Worm (Caenorhabditis elegans) whole organism, early embryonic: Measurements from ENCODE around the gene clec-260.

Source experiments
- B0310.2 ChIP-seq: sonication (generic microtip); optimal IDR thresholded peaks from 2 replicates; lab custom pipeline; 2016; ENCODE audit warnings: mild to moderate bottlenecking, missing genetic modification characterization, missing compliant biosample characterization
- aly-1 ChIP-seq: sonication (generic microtip); optimal IDR thresholded peaks from 2 replicates; lab custom pipeline; 2016; ENCODE audit warnings: missing genetic modification characterization, missing compliant biosample characterization
- ama-1 ChIP-seq: fragments of 150-350 bp; optimal IDR thresholded peaks from 2 replicates; lab custom pipeline; 2014
- ceh-13 ChIP-seq: fragments of 200-800 bp; sonication (Bioruptor generic); optimal IDR thresholded peaks from 2 replicates; lab custom pipeline; 2018; ENCODE audit warnings: mild to moderate bottlenecking, missing genetic modification characterization, missing compliant biosample characterization
- ceh-36 ChIP-seq: sonication (generic microtip); optimal IDR thresholded peaks from 2 replicates; lab custom pipeline; 2016; ENCODE audit warnings: missing genetic modification characterization, inconsistent platforms, missing compliant biosample characterization
- flt-1 ChIP-seq: fragments of 200-800 bp; sonication (Bioruptor generic); IDR thresholded peaks from 2 replicates; pipeline ENCODE4 v1.3.6; 2022; ENCODE audit warnings: missing genetic modification characterization, missing compliant biosample characterization
- hmbx-1 ChIP-seq: sonication (generic microtip); optimal IDR thresholded peaks from 2 replicates; lab custom pipeline; 2016; ENCODE audit warnings: mild to moderate bottlenecking, missing genetic modification characterization, missing compliant biosample characterization
- hmg-4 ChIP-seq: fragments of 200-800 bp; sonication (Bioruptor generic); optimal IDR thresholded peaks from 2 replicates; lab custom pipeline; 2018; ENCODE audit warnings: mild to moderate bottlenecking, missing genetic modification characterization, missing compliant biosample characterization
- hnd-1 ChIP-seq: sonication (generic microtip); optimal IDR thresholded peaks from 2 replicates; lab custom pipeline; 2016; ENCODE audit warnings: missing genetic modification characterization, missing compliant biosample characterization
- scrt-1 ChIP-seq: fragments of 200-800 bp; sonication (Bioruptor generic); IDR thresholded peaks from 2 replicates; pipeline ENCODE4 v1.3.6; 2022; ENCODE audit warnings: missing genetic modification characterization, missing compliant biosample characterization
- sea-1 ChIP-seq: fragments of 200-800 bp; sonication (Bioruptor generic); conservative IDR thresholded peaks from 2 replicates; pipeline ENCODE4 v1.3.6; 2022; ENCODE audit warnings: missing genetic modification characterization, missing compliant biosample characterization
- tbx-11 ChIP-seq: fragments of 200-800 bp; sonication (Bioruptor generic); IDR thresholded peaks from 2 replicates; pipeline ENCODE4 v1.3.6; 2022; ENCODE audit warnings: missing genetic modification characterization, missing compliant biosample characterization
- tbx-37 ChIP-seq: fragments of 200-800 bp; sonication (Bioruptor generic); conservative IDR thresholded peaks from 2 replicates; pipeline ENCODE4 v1.3.6; 2022; ENCODE audit warnings: missing genetic modification reagents, missing genetic modification characterization, missing compliant biosample characterization

ce11 chrV:19955171-19955570 is 30.9 kb downstream of the clec-260 start, which contains the start of gene abhd-3.1:
- TF ChIP-seq scrt-1 (GFP tag; lab: Robert Waterston, UW) (no peak), hmbx-1 (tag; lab: Kevin White, UChicago) (no peak), ceh-36 (no peak), hmg-4 (GFP tag; lab: Kevin White, UChicago) (no peak), ama-1 (lab: Kevin White, UChicago) (no peak), hnd-1 (tag; lab: Kevin White, UChicago) (no peak), tbx-37 (GFP tag; lab: Robert Waterston, UW) (no peak), aly-1 (tag; lab: Kevin White, UChicago) (no peak), tbx-11 (GFP tag; lab: Robert Waterston, UW) (no peak), ceh-13 (GFP tag; lab: Kevin White, UChicago) (no peak), flt-1 (GFP tag; lab: Robert Waterston, UW) (no peak), B0310.2 (tag; lab: Kevin White, UChicago) (no peak), sea-1 (GFP tag; lab: Robert Waterston, UW) (no peak)
